Worm (Caenorhabditis elegans) whole organism, L4/young adult: Measurements from ENCODE around the gene F22B7.9.
A peak's percentile ranks its signal among the peaks of the same experiment; 100 is the strongest.

ENCODE experiments used
- W03F9.2 ChIP-seq: fragments of 150-350 bp; optimal IDR thresholded peaks from 2 replicates; lab custom pipeline; 2014; ENCODE audit warnings: missing biosample characterization, missing genetic modification characterization
- dao-5 ChIP-seq: sonication (generic microtip); optimal IDR thresholded peaks from 2 replicates; lab custom pipeline; 2016; ENCODE audit warnings: missing genotype, missing genetic modification characterization, moderate library complexity, missing compliant biosample characterization
- him-1 ChIP-seq: sonication (generic microtip); optimal IDR thresholded peaks from 2 replicates; lab custom pipeline; 2016; ENCODE audit warnings: missing genotype, missing genetic modification reagents, missing genetic modification characterization, missing compliant biosample characterization

F22B7.9 gene

DNA sequence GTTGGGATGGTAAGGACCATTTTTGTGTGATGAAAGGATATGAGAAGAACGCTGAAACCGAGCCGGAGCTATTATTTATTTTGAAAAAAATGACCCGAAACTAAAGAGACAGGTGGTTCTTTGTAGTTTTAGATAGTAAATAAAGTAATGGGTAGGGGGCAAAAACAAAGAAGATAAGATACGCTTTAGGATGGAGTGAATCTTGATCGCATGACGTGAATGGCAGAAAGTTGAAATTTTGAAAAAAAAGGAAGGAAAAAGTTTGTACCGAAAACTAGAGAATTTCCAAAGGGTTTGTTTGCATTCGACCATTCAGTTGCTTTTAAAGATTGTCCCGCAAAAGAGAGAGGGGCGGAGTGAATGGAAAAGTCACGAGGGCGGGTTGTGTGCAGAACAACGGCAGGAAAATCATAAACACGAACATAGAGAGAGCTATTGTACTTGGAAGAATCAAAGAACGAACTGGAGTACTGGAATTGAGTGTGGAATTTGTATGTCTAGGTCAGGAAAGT, at the start of gene F22B7.9:
TSS of gene F22B7.9 (minus strand) at position 51 of the 512 bp plus-strand sequence.
- TF ChIP-seq dao-5 (tag; lab: Kevin White, UChicago): no peak
- no peak for TF ChIP-seq him-1 (tag; lab: Kevin White, UChicago)
- TF ChIP-seq W03F9.2 (tag; lab: Kevin White, UChicago): no peak

DNA sequence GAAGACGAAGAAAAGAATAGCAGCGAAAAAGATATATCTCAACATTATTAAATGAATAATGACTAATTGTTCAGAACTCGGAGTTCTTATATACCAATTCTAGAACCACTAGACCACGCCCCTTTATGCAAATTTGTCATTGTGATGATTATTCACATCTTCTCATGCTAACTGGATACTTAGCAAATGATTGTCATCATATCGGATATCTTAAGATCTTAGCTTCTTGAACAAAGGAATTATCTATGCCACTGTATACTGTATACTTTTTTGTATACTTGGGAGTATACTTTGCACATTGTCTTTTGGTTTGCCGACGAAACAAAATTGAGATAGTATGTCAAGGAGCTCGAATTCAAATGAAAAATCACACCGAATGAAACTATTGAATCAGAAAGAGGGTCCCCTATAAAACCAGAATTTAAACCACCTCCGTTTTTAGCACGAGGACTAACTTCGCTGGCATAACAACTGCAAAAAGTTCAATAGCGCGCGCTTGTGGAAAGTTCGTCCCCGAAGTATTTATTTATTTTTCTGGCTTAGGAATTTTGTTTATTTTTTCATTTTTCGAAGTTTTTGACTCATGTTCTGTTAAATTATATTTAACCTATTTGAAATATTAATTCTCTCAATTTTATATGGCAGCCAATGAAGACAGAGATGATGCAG, 46.7 kb upstream of the F22B7.9 start, which contains the start of the genes sdz-1 and vps-33.1:
TSS of gene sdz-1 (minus strand) at position 51 of the 669 bp plus-strand sequence.
TSS of gene vps-33.1 (plus strand) at position 639 of the 669 bp plus-strand sequence.
- no peak for TF ChIP-seq dao-5 (tag; lab: Kevin White, UChicago)
- no peak for TF ChIP-seq him-1 (tag; lab: Kevin White, UChicago)
- TF ChIP-seq W03F9.2 (tag; lab: Kevin White, UChicago): no peak

DNA sequence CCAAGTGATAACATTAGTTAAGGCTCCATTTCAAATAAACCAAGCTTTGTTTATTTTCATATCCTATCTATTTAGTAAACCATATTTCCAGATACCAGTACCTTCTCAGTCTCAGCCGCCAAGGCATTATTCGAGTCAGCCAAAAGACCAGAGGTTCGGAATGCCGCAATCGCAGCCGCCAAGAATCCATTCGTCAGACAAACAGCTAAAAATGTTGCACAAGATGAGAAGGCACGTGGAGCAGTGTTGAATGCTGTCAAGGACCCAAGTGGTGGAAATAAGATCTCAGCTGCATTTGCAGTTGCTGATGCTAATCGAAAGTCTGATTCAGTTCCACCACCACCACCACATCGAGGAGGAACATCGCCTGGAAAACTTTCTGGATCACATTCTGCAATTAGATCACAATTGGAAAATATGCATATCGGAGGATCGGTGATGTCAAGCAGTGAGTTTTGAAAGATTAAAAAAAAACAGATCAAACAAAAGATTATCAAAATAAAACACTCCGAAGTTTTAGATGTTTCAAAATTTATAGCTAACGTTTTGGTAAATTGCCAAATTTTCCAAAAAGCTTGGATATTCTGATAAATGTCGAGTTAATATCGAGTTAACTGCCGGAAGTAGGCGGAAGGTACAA, 43.7 kb upstream of the F22B7.9 start:
- TF ChIP-seq W03F9.2 (tag; lab: Kevin White, UChicago) (no peak), dao-5 (tag; lab: Kevin White, UChicago) (no peak), him-1 (tag; lab: Kevin White, UChicago) (no peak)

DNA sequence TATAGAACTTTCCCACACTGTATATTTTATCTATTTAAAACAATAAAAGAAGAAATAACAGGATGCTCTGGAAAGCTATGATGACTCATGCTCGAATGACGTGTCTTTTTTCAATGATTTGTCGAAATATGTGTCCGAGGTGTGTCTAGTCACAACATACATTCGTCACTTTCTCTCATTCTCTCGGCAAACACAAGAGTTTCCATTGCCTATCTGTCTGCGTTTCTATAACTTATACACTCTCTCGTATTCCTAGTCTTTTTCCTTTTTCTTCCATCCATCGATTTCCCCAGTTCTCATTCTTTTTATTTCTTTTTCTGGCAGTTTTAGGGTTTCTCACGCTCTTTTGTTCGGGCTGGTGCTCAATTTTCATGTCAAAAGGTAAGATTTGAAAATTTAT, 43.0 kb upstream of the F22B7.9 start:
- TF ChIP-seq W03F9.2 (tag; lab: Kevin White, UChicago) (no peak), dao-5 (tag; lab: Kevin White, UChicago) (no peak), him-1 (tag; lab: Kevin White, UChicago) (no peak)

DNA sequence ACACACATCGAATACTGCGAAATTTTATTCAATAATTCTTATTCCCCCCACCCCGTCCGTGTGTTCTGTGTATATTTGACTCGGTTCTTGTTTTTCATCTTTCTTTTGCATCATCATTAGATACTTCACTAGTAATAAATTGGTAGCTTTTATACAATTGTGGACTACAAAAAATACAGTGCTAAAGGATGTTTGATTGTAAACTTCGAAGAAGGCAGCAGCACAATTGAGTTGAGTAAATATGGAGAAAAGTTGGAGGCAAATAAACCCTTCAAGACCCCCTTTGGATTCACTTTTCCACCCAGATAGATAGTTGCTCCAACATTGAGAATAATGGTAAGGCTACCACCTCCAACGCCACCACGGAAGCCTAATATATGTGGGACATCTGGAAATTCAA, 39.6 kb upstream of the F22B7.9 start, which contains the start of gene B0303.7:
TSS of gene B0303.7 (plus strand) at position 301 of the 400 bp plus-strand sequence.
- TF ChIP-seq dao-5 (tag; lab: Kevin White, UChicago) (no peak), W03F9.2 (tag; lab: Kevin White, UChicago) (no peak), him-1 (tag; lab: Kevin White, UChicago) (no peak)

DNA sequence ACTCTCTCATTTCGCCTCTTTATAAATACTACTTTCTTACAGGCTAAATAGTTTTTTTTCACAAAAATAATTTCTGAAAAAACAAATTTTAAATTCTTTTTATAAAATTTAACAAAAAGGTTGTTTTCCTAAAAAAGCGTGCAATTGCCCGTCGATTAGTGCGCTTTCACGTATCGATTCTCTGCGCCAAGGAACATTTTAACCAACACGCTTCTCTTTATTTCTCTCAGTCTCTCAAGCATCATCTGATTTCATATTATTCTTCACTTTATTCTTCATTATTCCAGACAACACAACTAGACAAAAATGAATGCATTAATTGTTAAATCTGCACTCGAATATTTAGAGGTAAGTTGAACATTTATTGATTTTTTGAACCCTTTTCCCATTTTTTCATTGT, 35.9 kb upstream of the F22B7.9 start, which contains the start of gene B0303.4:
TSS of gene B0303.4 (plus strand) at position 196 of the 400 bp plus-strand sequence.
- TF ChIP-seq dao-5 (tag; lab: Kevin White, UChicago) (no peak), W03F9.2 (tag; lab: Kevin White, UChicago) (peak; percentile 22), him-1 (tag; lab: Kevin White, UChicago) (no peak)

DNA sequence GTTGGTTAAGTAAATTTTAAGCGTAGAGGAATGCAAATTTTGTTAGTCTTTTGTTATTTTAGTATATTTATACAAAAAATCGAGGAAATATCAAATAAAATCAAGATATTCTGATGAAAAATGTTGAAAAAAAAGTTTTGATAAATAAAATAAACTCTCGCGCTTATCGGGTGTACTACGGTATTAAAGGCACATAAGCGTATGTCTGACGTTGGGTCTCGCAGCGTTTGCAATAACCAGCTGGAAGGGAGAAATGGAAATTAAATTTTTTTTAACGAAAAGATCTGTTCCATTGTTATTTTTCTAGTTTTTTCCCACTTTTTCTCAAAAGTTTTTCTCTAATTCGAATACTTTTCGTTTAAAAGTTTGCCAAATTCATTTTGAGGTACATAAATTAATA, 35.4 kb upstream of the F22B7.9 start:
- TF ChIP-seq W03F9.2 (tag; lab: Kevin White, UChicago): no peak
- TF ChIP-seq dao-5 (tag; lab: Kevin White, UChicago): no peak
- TF ChIP-seq him-1 (tag; lab: Kevin White, UChicago): no peak

DNA sequence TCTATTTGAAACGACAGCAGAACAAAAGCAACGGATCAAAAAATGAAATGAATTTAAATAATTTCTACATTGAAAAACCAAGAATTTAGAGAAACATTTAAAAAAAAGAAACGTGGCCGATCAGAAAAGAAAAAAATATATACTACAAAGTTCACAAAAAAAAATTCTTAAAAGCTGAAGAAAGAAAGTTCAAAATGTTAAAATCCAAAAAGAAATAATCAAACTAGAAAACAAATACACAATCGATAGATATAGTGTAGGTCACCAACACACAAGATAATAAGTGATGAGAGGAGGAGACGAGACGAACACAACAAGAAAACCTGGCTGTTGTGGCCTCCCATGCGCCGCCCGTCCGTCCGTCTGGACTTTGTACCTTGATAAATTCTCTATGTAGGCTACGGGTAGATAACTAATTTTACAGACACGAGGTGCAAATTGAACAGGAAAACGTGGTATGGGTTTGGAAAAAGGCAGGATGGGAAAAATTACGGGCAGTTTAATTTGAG, 34.8 kb upstream of the F22B7.9 start, which contains the start of gene hadb-1:
TSS of gene hadb-1 (minus strand) at position 51 of the 509 bp plus-strand sequence.
- TF ChIP-seq him-1 (tag; lab: Kevin White, UChicago) (no peak), dao-5 (tag; lab: Kevin White, UChicago) (no peak)

DNA sequence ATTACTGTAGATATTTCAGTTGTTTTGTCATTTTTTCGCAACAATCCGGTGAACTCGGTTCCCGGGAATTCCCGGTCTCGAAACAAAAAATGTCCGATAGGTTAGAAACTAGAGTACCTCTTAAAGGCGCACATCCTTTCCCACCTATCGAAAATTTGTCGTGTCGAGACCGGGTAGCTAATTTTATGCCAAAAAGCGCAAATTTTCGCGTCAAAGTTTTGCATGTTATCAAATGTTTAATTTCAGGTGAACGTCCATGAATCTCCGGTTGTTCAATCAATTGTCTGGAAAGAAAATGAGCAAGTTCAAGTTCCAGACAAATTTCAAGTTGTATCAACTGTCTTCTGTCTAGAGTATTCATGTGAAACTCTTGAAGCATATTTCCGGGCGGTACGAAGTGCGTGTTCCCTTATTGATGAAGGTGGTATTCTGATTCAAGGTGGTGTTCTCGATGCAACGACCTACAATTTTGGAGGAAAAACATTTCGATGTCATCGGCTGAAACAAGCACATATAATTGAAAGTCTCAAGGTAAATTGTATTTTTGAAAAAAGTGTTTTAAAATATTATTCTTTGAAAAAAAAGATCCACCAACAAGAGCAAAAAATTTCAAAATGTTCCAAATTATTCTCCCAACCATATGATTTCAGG, 32.0 kb upstream of the F22B7.9 start:
- TF ChIP-seq W03F9.2 (tag; lab: Kevin White, UChicago) (no peak), dao-5 (tag; lab: Kevin White, UChicago) (no peak), him-1 (tag; lab: Kevin White, UChicago) (no peak)

DNA sequence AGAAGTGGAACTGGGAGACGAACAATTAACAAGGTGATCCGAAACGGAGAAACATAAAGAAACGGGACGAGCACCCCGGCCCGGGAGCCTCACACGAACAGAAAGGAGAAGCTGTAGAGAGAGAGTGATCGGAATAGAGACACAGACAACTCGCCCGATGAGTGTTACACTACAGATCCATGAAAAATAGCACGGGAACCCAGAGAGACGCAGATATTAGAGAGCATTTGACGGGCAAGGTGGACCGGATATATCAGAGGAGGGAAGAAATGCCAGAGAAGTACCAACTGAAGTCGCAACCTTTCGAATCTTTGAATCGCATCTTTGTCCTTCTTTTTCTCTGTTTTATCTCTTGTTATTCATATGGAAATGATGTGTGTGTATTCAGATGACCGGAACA, 30.7 kb upstream of the F22B7.9 start, which contains the start of gene anmt-1:
TSS of gene anmt-1 (plus strand) at position 388 of the 400 bp plus-strand sequence.
- TF ChIP-seq W03F9.2 (tag; lab: Kevin White, UChicago) (no peak), him-1 (tag; lab: Kevin White, UChicago) (no peak), dao-5 (tag; lab: Kevin White, UChicago) (no peak)

DNA sequence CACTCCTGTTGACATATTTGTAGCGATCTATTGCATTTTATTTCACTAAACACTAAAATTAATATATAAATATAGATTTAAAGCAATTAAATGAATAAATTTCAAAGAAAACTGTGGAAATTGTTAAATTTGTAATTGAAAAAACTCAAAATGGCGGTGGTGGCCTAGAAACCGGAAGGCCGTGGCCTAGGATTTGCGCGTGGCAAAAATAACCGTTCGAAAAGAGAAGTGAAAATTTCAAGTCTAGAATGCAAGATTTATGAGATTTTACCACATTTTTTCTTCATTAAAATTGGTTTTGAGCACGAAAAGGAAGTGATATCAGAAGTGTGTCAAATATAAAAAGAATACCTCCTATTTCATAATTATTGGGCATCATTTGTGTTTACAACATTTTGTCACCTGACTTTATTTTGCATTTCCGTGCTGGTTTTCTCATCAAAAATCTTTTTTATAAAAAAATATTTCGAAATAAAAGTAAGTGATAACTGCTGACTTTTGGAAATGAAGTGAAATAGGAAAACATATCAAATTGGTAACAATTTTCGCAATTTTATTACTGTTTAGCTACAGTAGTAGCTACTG, 30.0 kb upstream of the F22B7.9 start, which contains the start of gene fli-1:
TSS of gene fli-1 (minus strand) at position 58 of the 585 bp plus-strand sequence.
- peak; percentile 52 for TF ChIP-seq W03F9.2 (tag; lab: Kevin White, UChicago)
- no peak for TF ChIP-seq him-1 (tag; lab: Kevin White, UChicago)

DNA sequence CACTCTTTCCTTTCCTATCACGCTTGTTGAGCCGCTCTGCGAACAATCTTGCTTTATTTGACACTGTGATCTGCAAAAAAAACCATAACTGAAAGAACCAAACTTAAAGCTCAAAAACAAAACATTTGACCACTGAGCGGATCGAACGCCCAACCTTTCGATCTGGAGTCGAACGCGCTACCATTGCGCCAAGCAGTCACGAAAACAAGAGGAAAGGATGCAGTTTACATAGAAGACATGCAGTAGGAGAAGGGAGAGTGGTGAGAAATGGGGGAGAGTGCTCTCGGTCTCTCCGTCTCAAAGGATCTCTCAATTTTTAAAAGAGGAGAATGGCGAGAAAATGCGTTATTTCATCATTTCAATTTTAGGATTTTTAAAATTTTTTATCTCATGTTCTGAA, 24.6 kb upstream of the F22B7.9 start:
- TF ChIP-seq W03F9.2 (tag; lab: Kevin White, UChicago) (peak; percentile 18), him-1 (tag; lab: Kevin White, UChicago) (peak; percentile 75), dao-5 (tag; lab: Kevin White, UChicago) (peak; percentile 61)
